Fruit fly (Drosophila melanogaster): ENCODE measurements around the gene CG11570.

CG11570 gene

dm6 chr3L:12002321-12003248 lies 45.0 kb upstream of the CG11570 start, which contains the start of the genes Pop2 and CG6928 (continued):
- no peak for TF ChIP-seq corto (GFP tag; optimal IDR thresholded peaks at IDR 0.05)
- TF ChIP-seq CG31441 (GFP tag; IDR thresholded peaks at IDR 0.05), result no peak; the same call in 1 of the 2 replicates
- peak; percentile 83 for TF ChIP-seq CG13624 (GFP tag; optimal IDR thresholded peaks at IDR 0.05)
- peak; percentile 58 for TF ChIP-seq CG8089 (GFP tag; optimal IDR thresholded peaks at IDR 0.05)
- peak; percentile 84 for TF ChIP-seq Xbp1 (GFP tag; optimal IDR thresholded peaks at IDR 0.05)
- TF ChIP-seq gce (GFP tag; IDR thresholded peaks at IDR 0.05), result 0 out of 3 replicates have a peak, but pooled peaks have one; percentile 5
- TF ChIP-seq CG13296 (GFP tag; optimal IDR thresholded peaks at IDR 0.05), result no peak
- TF ChIP-seq fd3F (GFP tag; optimal IDR thresholded peaks at IDR 0.05), result peak; percentile 49
- TF ChIP-seq Antp (GFP tag; optimal IDR thresholded peaks at IDR 0.05), result peak; percentile 86
- TF ChIP-seq CG18262 (tag; optimal IDR thresholded peaks at IDR 0.05), result peak; percentile 45
- peak; percentile 87 for TF ChIP-seq zfh2 (GFP tag; optimal IDR thresholded peaks at IDR 0.05)
- peak; percentile 74 for TF ChIP-seq CG10654 (GFP tag; optimal IDR thresholded peaks at IDR 0.05)
- TF ChIP-seq Med (GFP tag), result peak; percentile 98
- TF ChIP-seq unpg (GFP tag; optimal IDR thresholded peaks at IDR 0.05), result peak; percentile 58
- peak; percentile 22 for TF ChIP-seq Fer3 (tag; optimal IDR thresholded peaks at IDR 0.05)
- TF ChIP-seq Hmr (GFP tag; optimal IDR thresholded peaks at IDR 0.05), result peak; percentile 79
- peak; percentile 78 for TF ChIP-seq CG8388 (GFP tag; optimal IDR thresholded peaks at IDR 0.05)
- peak; percentile 83 for TF ChIP-seq CG9609 (GFP tag; optimal IDR thresholded peaks at IDR 0.05)
- TF ChIP-seq chm (GFP tag; IDR thresholded peaks at IDR 0.05), result peak; percentile 29; the same call in 1 of the 2 replicates
- TF ChIP-seq lbe (GFP tag; optimal IDR thresholded peaks at IDR 0.05), result peak; percentile 42
- peak; percentile 72 for TF ChIP-seq CG9727 (GFP tag; optimal IDR thresholded peaks at IDR 0.05)
- peak; percentile 76 for TF ChIP-seq vnd (GFP tag; IDR thresholded peaks at IDR 0.05; ENCODE audit: partially characterized antibody)
- TF ChIP-seq Optix (GFP tag; IDR thresholded peaks at IDR 0.05), result peak; percentile 66
- TF ChIP-seq BEAF-32 (GFP tag; optimal IDR thresholded peaks at IDR 0.05), result peak; percentile 93
- TF ChIP-seq MESR4 (GFP tag; optimal IDR thresholded peaks at IDR 0.05), result peak; percentile 82
- peak in 1 of 2 experiments; percentile 53 for TF ChIP-seq insv (GFP tag; optimal IDR thresholded peaks at IDR 0.05)
- peak; percentile 92 for TF ChIP-seq CHES-1-like (GFP tag; optimal IDR thresholded peaks at IDR 0.05)
- peak; percentile 2 for TF ChIP-seq gcm2 (GFP tag; optimal IDR thresholded peaks at IDR 0.05)
- peak; percentile 96 for TF ChIP-seq sens (GFP tag)
- TF ChIP-seq Dek (tag; optimal IDR thresholded peaks at IDR 0.05), result peak; percentile 74
- no peak for TF ChIP-seq CG6854 (GFP tag; optimal IDR thresholded peaks at IDR 0.05)
- TF ChIP-seq CG8944 (GFP tag; optimal IDR thresholded peaks at IDR 0.05), result peak; percentile 87
- TF ChIP-seq h (optimal IDR thresholded peaks at IDR 0.05), result no peak
- no peak for TF ChIP-seq jigr1 (GFP tag; IDR thresholded peaks at IDR 0.05)
- TF ChIP-seq CG32767 (GFP tag; IDR thresholded peaks at IDR 0.05), result no peak; the same call in 1 of the 2 replicates
- TF ChIP-seq Spps (tag; optimal IDR thresholded peaks at IDR 0.05), result peak; percentile 0
- no peak for TF ChIP-seq usp (GFP tag; optimal IDR thresholded peaks at IDR 0.05)
- peak; percentile 75 for TF ChIP-seq Gug (GFP tag; IDR thresholded peaks at IDR 0.05)
- TF ChIP-seq Bgb (GFP tag; IDR thresholded peaks at IDR 0.05; ENCODE audit: partially characterized antibody), result peak; percentile 83
- TF ChIP-seq CG7745 (tag; optimal IDR thresholded peaks at IDR 0.05), result no peak
- TF ChIP-seq nerfin-2 (GFP tag; IDR thresholded peaks at IDR 0.05; ENCODE audit: partially characterized antibody), result no peak; the same call in 1 of the 2 replicates
- TF ChIP-seq NC2β (GFP tag; optimal IDR thresholded peaks at IDR 0.05), result peak; percentile 82
- TF ChIP-seq CG7357 (GFP tag; IDR thresholded peaks at IDR 0.05), result no peak
- TF ChIP-seq Dip2 (GFP tag; IDR thresholded peaks at IDR 0.05), result no peak
- no peak for TF ChIP-seq jing (GFP tag; optimal IDR thresholded peaks at IDR 0.05)
- no peak for TF ChIP-seq zf30C (GFP tag; optimal IDR thresholded peaks at IDR 0.05)
- peak; percentile 73 for TF ChIP-seq Atf6 (GFP tag; IDR thresholded peaks at IDR 0.05)
- TF ChIP-seq lmd (GFP tag; IDR thresholded peaks at IDR 0.05), result peak; percentile 71
- peak; percentile 56 for TF ChIP-seq CG8924 (tag; optimal IDR thresholded peaks at IDR 0.05)

Data from whole organism, embryonic.